Worm (Caenorhabditis elegans): ENCODE measurements around the gene C32D5.11.

ce11 chrII:6349968-6350367, 5.3 kb downstream of the C32D5.11 start:
- no peak for TF ChIP-seq nhr-23 (tag; optimal IDR thresholded peaks at IDR 0.05)
- no peak for TF ChIP-seq ama-1 (optimal IDR thresholded peaks at IDR 0.05)
- no peak for TF ChIP-seq elt-1 (tag; optimal IDR thresholded peaks at IDR 0.05)
- TF ChIP-seq nhr-77 (tag; optimal IDR thresholded peaks at IDR 0.05), result no peak
- no peak for TF ChIP-seq pqm-1 (tag; optimal IDR thresholded peaks at IDR 0.05)
- no peak for TF ChIP-seq nhr-237 (tag; optimal IDR thresholded peaks at IDR 0.05)
- no peak for TF ChIP-seq aly-2 (tag; optimal IDR thresholded peaks at IDR 0.05)
- no peak for TF ChIP-seq ztf-11 (tag; optimal IDR thresholded peaks at IDR 0.05)
